Fruit fly (Drosophila melanogaster): ENCODE measurements around the gene CG3961.

The CG3961 gene

DNA sequence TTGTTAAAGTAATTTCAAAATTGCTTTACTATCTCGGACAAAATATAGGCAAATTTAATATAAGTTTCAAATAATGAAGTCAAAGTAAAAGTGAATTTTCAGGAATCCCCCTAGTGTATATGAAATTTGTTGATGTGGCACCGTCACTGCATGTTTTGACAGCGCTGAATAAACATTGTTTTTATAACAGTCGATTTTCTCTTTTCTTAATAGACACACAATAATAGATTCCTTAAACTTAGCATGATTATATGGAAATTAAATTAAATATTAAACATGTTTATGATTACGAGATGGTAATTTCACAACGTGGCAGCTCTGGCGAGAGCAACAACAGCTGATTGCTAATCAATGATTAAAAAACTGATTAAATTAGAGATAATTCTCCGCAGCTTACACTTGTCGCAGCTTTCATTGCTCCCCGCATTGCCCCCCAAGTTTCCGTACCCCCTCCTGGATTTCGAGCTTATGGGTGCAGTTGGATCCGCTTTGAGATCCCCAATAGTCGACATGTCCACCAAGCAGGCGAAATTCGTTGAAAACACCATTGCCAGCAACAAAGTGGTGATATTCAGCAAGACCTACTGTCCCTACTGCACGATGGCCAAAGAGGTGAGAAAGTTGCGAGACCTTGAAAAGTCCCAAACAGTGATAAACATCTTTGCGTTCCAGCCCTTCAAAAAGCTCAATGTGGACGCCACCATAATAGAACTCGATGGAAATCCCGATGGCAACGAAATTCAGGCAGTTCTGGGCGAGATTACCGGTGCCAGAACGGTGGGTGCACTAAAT is 21.1 kb downstream of the CG3961 start, which contains the start of gene Grx1 (continued):
- TF ChIP-seq CG17328 (GFP tag; IDR thresholded peaks at IDR 0.05), result no peak
- TF ChIP-seq CG1832 (GFP tag; optimal IDR thresholded peaks at IDR 0.05), result no peak
- TF ChIP-seq CG17361 (GFP tag; IDR thresholded peaks at IDR 0.05), result peak; percentile 71; the same call in 2 of the 3 replicates
- no peak for TF ChIP-seq Mrtf (GFP tag; IDR thresholded peaks at IDR 0.05)
- TF ChIP-seq luna (GFP tag; optimal IDR thresholded peaks at IDR 0.05), result no peak
- TF ChIP-seq bab2 (GFP tag; optimal IDR thresholded peaks at IDR 0.05), result peak; percentile 43
- TF ChIP-seq CG11247 (GFP tag; IDR thresholded peaks at IDR 0.05), result no peak
- TF ChIP-seq CG10267 (tag; optimal IDR thresholded peaks at IDR 0.05), result peak; percentile 62
- TF ChIP-seq ro (GFP tag; IDR thresholded peaks at IDR 0.05), result no peak
- peak; percentile 5 for TF ChIP-seq gfzf (GFP tag; optimal IDR thresholded peaks at IDR 0.05)
- TF ChIP-seq hbn (GFP tag; IDR thresholded peaks at IDR 0.05; ENCODE audit: partially characterized antibody), result 0 out of 2 replicates have a peak, but pooled peaks have one; percentile 14
- peak; percentile 58 for TF ChIP-seq exex (tag; optimal IDR thresholded peaks at IDR 0.05)
- 0 out of 3 replicates have a peak, but pooled peaks have one; percentile 23 for TF ChIP-seq ase (GFP tag; IDR thresholded peaks at IDR 0.05)
- no peak; the same call in 1 of the 2 replicates for TF ChIP-seq Adf1 (GFP tag; IDR thresholded peaks at IDR 0.05)
- no peak for TF ChIP-seq abd-A (tag; optimal IDR thresholded peaks at IDR 0.05)
- TF ChIP-seq CG8290 (GFP tag; optimal IDR thresholded peaks at IDR 0.05), result peak; percentile 50
- TF ChIP-seq CG8290 (tag; optimal IDR thresholded peaks at IDR 0.05), result peak in 1 of 2 experiments; percentile 35
- peak; percentile 22; the same call in 1 of the 2 replicates for TF ChIP-seq Awh (GFP tag; IDR thresholded peaks at IDR 0.05)
- no peak for TF ChIP-seq dimm (GFP tag; IDR thresholded peaks at IDR 0.05)
- TF ChIP-seq lola (GFP tag; optimal IDR thresholded peaks at IDR 0.05), result peak in 1 of 3 experiments; percentile 57
- TF ChIP-seq Mad (GFP tag; optimal IDR thresholded peaks at IDR 0.05), result peak; percentile 42
- peak; percentile 15 for TF ChIP-seq tio (GFP tag; optimal IDR thresholded peaks at IDR 0.05)
- TF ChIP-seq CG12659 (GFP tag; optimal IDR thresholded peaks at IDR 0.05), result peak; percentile 73
- peak; percentile 46; the same call in 1 of the 2 replicates for TF ChIP-seq CG9932 (GFP tag; IDR thresholded peaks at IDR 0.05)
- TF ChIP-seq HLHmδ (GFP tag; optimal IDR thresholded peaks at IDR 0.05), result no peak
- TF ChIP-seq CG18764 (GFP tag; optimal IDR thresholded peaks at IDR 0.05), result peak; percentile 55
- TF ChIP-seq Ets97D (GFP tag; optimal IDR thresholded peaks at IDR 0.05), result peak; percentile 14
- TF ChIP-seq D (optimal IDR thresholded peaks at IDR 0.05), result no peak
- TF ChIP-seq D (GFP tag; optimal IDR thresholded peaks at IDR 0.05), result peak; percentile 47
- TF ChIP-seq eve (GFP tag; optimal IDR thresholded peaks at IDR 0.05), result no peak
- TF ChIP-seq pum (GFP tag; optimal IDR thresholded peaks at IDR 0.05), result peak; percentile 7
- TF ChIP-seq D19B (GFP tag; optimal IDR thresholded peaks at IDR 0.05), result no peak
- no peak for TF ChIP-seq CG4360 (GFP tag; IDR thresholded peaks at IDR 0.05)
- TF ChIP-seq sqz (GFP tag; optimal IDR thresholded peaks at IDR 0.05), result peak; percentile 29
- TF ChIP-seq pros (GFP tag; optimal IDR thresholded peaks at IDR 0.05), result no peak
- peak; percentile 6 for TF ChIP-seq CG12769 (tag; optimal IDR thresholded peaks at IDR 0.05)
- peak; percentile 7 for TF ChIP-seq fd64A (GFP tag; optimal IDR thresholded peaks at IDR 0.05)
- 0 out of 3 replicates have a peak, but pooled peaks have one; percentile 41 for TF ChIP-seq Dbx (GFP tag; IDR thresholded peaks at IDR 0.05)
- TF ChIP-seq gcm (GFP tag; optimal IDR thresholded peaks at IDR 0.05), result peak; percentile 55
- no peak for TF ChIP-seq CG6654 (GFP tag; optimal IDR thresholded peaks at IDR 0.05)
- no peak for TF ChIP-seq CG7745 (tag; optimal IDR thresholded peaks at IDR 0.05)
- TF ChIP-seq H2.0 (GFP tag; IDR thresholded peaks at IDR 0.05), result 0 out of 2 replicates have a peak, but pooled peaks have one; percentile 20
- no peak for TF ChIP-seq Dfd (GFP tag; optimal IDR thresholded peaks at IDR 0.05)
- TF ChIP-seq Hand (GFP tag; optimal IDR thresholded peaks at IDR 0.05), result no peak
- TF ChIP-seq CG9797 (GFP tag; optimal IDR thresholded peaks at IDR 0.05), result no peak
- peak; percentile 57 for TF ChIP-seq Xrp1 (GFP tag; IDR thresholded peaks at IDR 0.05)
- no peak for TF ChIP-seq onecut (GFP tag; IDR thresholded peaks at IDR 0.05)
- TF ChIP-seq NFAT (GFP tag; IDR thresholded peaks at IDR 0.05), result peak; percentile 42; the same call in 1 of the 2 replicates
- TF ChIP-seq kah (GFP tag; optimal IDR thresholded peaks at IDR 0.05), result peak; percentile 5

All from whole organism, embryonic.